Worm (Caenorhabditis elegans) whole organism, young adult: ENCODE results near the gene srz-1.

ENCODE experiments used
- akir-1 ChIP-seq: fragments of 200-800 bp; sonication (Bioruptor generic); optimal IDR thresholded peaks from 2 replicates; lab custom pipeline; 2018; ENCODE audit warnings: mild to moderate bottlenecking, missing genetic modification characterization, moderate library complexity, missing compliant biosample characterization
- madf-3 ChIP-seq: fragments of 200-800 bp; sonication (Bioruptor generic); IDR thresholded peaks from 2 replicates; pipeline ENCODE4 v1.3.6; 2022; ENCODE audit warnings: missing genetic modification reagents, missing genetic modification characterization, missing compliant biosample characterization
- unc-130 ChIP-seq: sonication (generic microtip); optimal IDR thresholded peaks from 2 replicates; lab custom pipeline; 2016; ENCODE audit warnings: missing genetic modification reagents, missing genetic modification characterization, missing compliant biosample characterization

DNA sequence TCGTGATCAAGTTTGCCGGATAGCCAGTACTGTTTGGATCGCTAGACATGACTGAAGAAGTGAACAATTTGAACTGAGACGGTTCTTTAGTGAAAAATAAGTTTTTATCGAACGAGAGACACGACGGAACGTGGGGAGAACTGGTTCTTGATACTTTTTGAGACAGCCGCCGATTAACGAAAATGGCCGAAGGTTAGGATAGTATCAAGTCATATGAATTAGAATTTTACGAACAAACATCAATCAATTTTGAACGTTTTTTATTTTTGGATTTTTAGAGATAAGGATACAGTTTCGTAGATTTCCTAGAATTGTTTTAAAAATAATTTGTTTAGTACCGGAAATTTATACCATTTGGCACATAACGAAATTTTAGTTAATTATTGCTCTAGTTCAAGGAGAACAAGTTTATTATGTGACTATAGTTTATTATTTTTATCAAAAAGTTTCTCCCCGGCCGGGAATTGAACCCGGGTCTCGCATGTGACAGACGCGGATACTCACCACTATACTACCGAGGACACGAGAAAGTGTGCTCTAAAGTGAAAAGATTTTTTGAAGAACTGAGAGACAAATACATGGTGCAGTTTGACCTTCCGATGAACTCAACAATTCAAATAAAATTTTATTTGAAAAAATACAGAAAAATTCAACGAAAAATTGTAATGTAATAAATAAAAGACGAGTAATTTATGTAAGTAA, 27.2 kb upstream of the srz-1 start, which contains the start of gene W06G6.20:
- TF ChIP-seq madf-3 (GFP tag; lab: Robert Waterston, UW) (no peak), akir-1 (GFP tag; lab: Kevin White, UChicago) (no peak), unc-130 (GFP tag; lab: Kevin White, UChicago) (no peak)
